Fruit fly (Drosophila melanogaster) whole organism, embryonic: ENCODE results near the gene CG14367.

Source experiments
- Abd-B ChIP-seq: fragments of 200-800 bp; sonication (Bioruptor generic); optimal IDR thresholded peaks from 2 replicates; lab custom pipeline; 2018; ENCODE audit warnings: missing biosample characterization, mild to moderate bottlenecking, missing genetic modification characterization, moderate library complexity
- B-H2 ChIP-seq: fragments of 200-800 bp; sonication (Bioruptor generic); optimal IDR thresholded peaks from 2 replicates; lab custom pipeline; 2018; ENCODE audit warnings: missing biosample characterization, mild to moderate bottlenecking, missing genetic modification characterization
- CG10565 ChIP-seq: fragments of 200-800 bp; sonication (Bioruptor generic); optimal IDR thresholded peaks from 3 replicates; lab custom pipeline; 2016; ENCODE audit warnings: missing biosample characterization, mild to moderate bottlenecking, missing genetic modification characterization
- CG10654 ChIP-seq: fragments of 200-800 bp; sonication (Bioruptor generic); optimal IDR thresholded peaks from 2 replicates; lab custom pipeline; 2016; ENCODE audit warnings: missing biosample characterization, missing genetic modification characterization
- CG11093 ChIP-seq: fragments of 200-800 bp; sonication (Bioruptor generic); IDR thresholded peaks from 3 replicates; pipeline ENCODE4 v1.3.6; 2022; ENCODE audit warnings: missing biosample characterization, missing genetic modification characterization
- CG11247 ChIP-seq: fragments of 200-800 bp; sonication (Bioruptor generic); IDR thresholded peaks from 2 replicates; pipeline ENCODE4 v1.3.6; 2022; ENCODE audit warnings: missing biosample characterization, missing genetic modification characterization
- CG12155 ChIP-seq: fragments of 200-800 bp; sonication (Bioruptor generic); optimal IDR thresholded peaks from 3 replicates; lab custom pipeline; 2016; ENCODE audit warnings: missing biosample characterization, missing genetic modification characterization
- CG12219 ChIP-seq: fragments of 200-800 bp; sonication (Bioruptor generic); optimal IDR thresholded peaks from 3 replicates; lab custom pipeline; 2018; ENCODE audit warnings: missing biosample characterization, mild to moderate bottlenecking, missing genetic modification characterization
- CG12942 ChIP-seq: fragments of 200-800 bp; sonication (Bioruptor generic); optimal IDR thresholded peaks from 3 replicates; lab custom pipeline; 2016; ENCODE audit warnings: missing biosample characterization, missing genetic modification characterization
- CG13624 ChIP-seq: fragments of 200-800 bp; sonication (Bioruptor generic); optimal IDR thresholded peaks from 2 replicates; lab custom pipeline; 2016; ENCODE audit warnings: missing biosample characterization, missing genetic modification characterization
- CG14860 ChIP-seq: fragments of 200-800 bp; sonication (Bioruptor generic); IDR thresholded peaks from 3 replicates; pipeline ENCODE4 v1.3.6; 2022; ENCODE audit warnings: missing biosample characterization, missing genetic modification characterization; ENCODE audit not compliant: partially characterized antibody
- CG1529 ChIP-seq: fragments of 200-800 bp; sonication (Bioruptor generic); optimal IDR thresholded peaks from 3 replicates; lab custom pipeline; 2018; ENCODE audit warnings: missing biosample characterization, missing genetic modification characterization
- CG17328 ChIP-seq: fragments of 200-800 bp; sonication (Bioruptor generic); IDR thresholded peaks from 2 replicates; pipeline ENCODE4 v1.3.6; 2022; ENCODE audit warnings: missing biosample characterization, missing genetic modification characterization
- CG17385 ChIP-seq: fragments of 200-800 bp; sonication (Bioruptor generic); optimal IDR thresholded peaks from 3 replicates; lab custom pipeline; 2018; ENCODE audit warnings: missing biosample characterization, mild to moderate bottlenecking, missing genetic modification characterization
- CG17612 ChIP-seq: fragments of 200-800 bp; sonication (Bioruptor generic); IDR thresholded peaks from 2 replicates; pipeline ENCODE4 v1.3.6; 2022; ENCODE audit warnings: missing biosample characterization, missing genetic modification characterization
- CG17829 ChIP-seq: fragments of 200-800 bp; optimal IDR thresholded peaks from 2 replicates; lab custom pipeline; 2019; ENCODE audit warnings: missing biosample characterization, mild to moderate bottlenecking, missing genetic modification characterization, moderate library complexity
- CG18262 ChIP-seq: fragments of 200-800 bp; optimal IDR thresholded peaks from 3 replicates; lab custom pipeline; 2019; ENCODE audit warnings: missing biosample characterization, mild to moderate bottlenecking, missing genetic modification characterization, moderate library complexity
- CG4360 ChIP-seq: fragments of 200-800 bp; sonication (Bioruptor generic); IDR thresholded peaks from 2 replicates; pipeline ENCODE4 v1.3.6; 2022; ENCODE audit warnings: missing biosample characterization, missing genetic modification characterization
- CG4424 ChIP-seq: fragments of 200-800 bp; sonication (Bioruptor generic); optimal IDR thresholded peaks from 3 replicates; lab custom pipeline; 2016; ENCODE audit warnings: missing biosample characterization, missing genetic modification characterization
- CG4730 ChIP-seq: fragments of 200-800 bp; sonication (Bioruptor generic); IDR thresholded peaks from 2 replicates; pipeline ENCODE4 v1.3.6; 2022; ENCODE audit warnings: missing biosample characterization, missing genetic modification characterization
- CG6765 ChIP-seq: fragments of 200-800 bp; sonication (Bioruptor generic); optimal IDR thresholded peaks from 3 replicates; lab custom pipeline; 2017; ENCODE audit warnings: missing biosample characterization, mild to moderate bottlenecking, missing genetic modification characterization
- CTCF ChIP-seq: fragments of 200-800 bp; sonication (Bioruptor generic); optimal IDR thresholded peaks from 2 replicates; lab custom pipeline; 2017; ENCODE audit warnings: missing biosample characterization, mild to moderate bottlenecking, missing genetic modification characterization, moderate library complexity
- Camta ChIP-seq: fragments of 200-800 bp; sonication (Bioruptor generic); optimal IDR thresholded peaks from 2 replicates; lab custom pipeline; 2016; ENCODE audit warnings: missing biosample characterization, missing genetic modification characterization
- Chrac-16 ChIP-seq: fragments of 200-800 bp; sonication (Bioruptor generic); optimal IDR thresholded peaks from 3 replicates; lab custom pipeline; 2016; ENCODE audit warnings: missing biosample characterization, missing genetic modification characterization
- Dbx ChIP-seq: fragments of 200-800 bp; sonication (Bioruptor generic); IDR thresholded peaks from 3 replicates; pipeline ENCODE4 v1.3.6; 2022; ENCODE audit warnings: missing biosample characterization, missing genetic modification characterization
- Dfd ChIP-seq, 2 experiments: fragments of >200 bp; optimal IDR thresholded peaks; 2 replicates each; lab custom pipeline; 2017; ENCODE audit warnings: missing biosample characterization in 2 of 2, missing genetic modification characterization in 2 of 2
- Elba2 ChIP-seq: fragments of 200-800 bp; sonication (Bioruptor generic); optimal IDR thresholded peaks from 3 replicates; lab custom pipeline; 2016; ENCODE audit warnings: missing biosample characterization, missing genetic modification characterization
- Ets65A ChIP-seq: fragments of 200-800 bp; sonication (Bioruptor generic); peaks from one replicate; lab custom pipeline; 2016; ENCODE audit warnings: missing biosample characterization, missing genetic modification characterization
- Kr ChIP-seq: fragments of 200-800 bp; sonication (Bioruptor generic); optimal IDR thresholded peaks from 2 replicates; lab custom pipeline; 2017; ENCODE audit warnings: missing biosample characterization, mild to moderate bottlenecking, missing genetic modification characterization
- Med ChIP-seq: fragments of 200-800 bp; sonication (Bioruptor generic); peaks from one replicate; lab custom pipeline; 2016; ENCODE audit warnings: missing biosample characterization, missing genetic modification characterization, mild to moderate bottlenecking, inconsistent platforms, moderate library complexity
- Ptx1 ChIP-seq: fragments of 200-800 bp; sonication (Bioruptor generic); IDR thresholded peaks from 2 replicates; pipeline ENCODE4 v1.3.6; 2022; ENCODE audit warnings: missing biosample characterization, missing genetic modification characterization
- amos ChIP-seq: fragments of 200-800 bp; sonication (Bioruptor generic); IDR thresholded peaks from 2 replicates; pipeline ENCODE4 v1.3.6; 2022; ENCODE audit warnings: missing biosample characterization, missing genetic modification characterization; ENCODE audit not compliant: partially characterized antibody
- ash1 ChIP-seq: fragments of 200-800 bp; sonication (Bioruptor generic); optimal IDR thresholded peaks from 2 replicates; lab custom pipeline; 2018; ENCODE audit warnings: missing biosample characterization, mild to moderate bottlenecking, missing genetic modification characterization
- bab2 ChIP-seq: fragments of 200-800 bp; sonication (Bioruptor generic); optimal IDR thresholded peaks from 2 replicates; lab custom pipeline; 2016; ENCODE audit warnings: missing biosample characterization, missing genetic modification characterization
- br ChIP-seq: fragments of >200 bp; optimal IDR thresholded peaks from 2 replicates; lab custom pipeline; 2017
- chinmo ChIP-seq: fragments of 200-800 bp; sonication (Bioruptor generic); IDR thresholded peaks from 4 replicates; pipeline ENCODE4 v1.3.6; 2022; ENCODE audit warnings: missing biosample characterization, missing genetic modification characterization; ENCODE audit not compliant: partially characterized antibody
- croc ChIP-seq: fragments of 200-800 bp; sonication (Bioruptor generic); conservative IDR thresholded peaks from 3 replicates; pipeline ENCODE4 v1.3.6; 2022; ENCODE audit warnings: missing biosample characterization, missing genetic modification characterization
- ftz-f1 ChIP-seq: fragments of 200-800 bp; sonication (Bioruptor generic); optimal IDR thresholded peaks from 2 replicates; lab custom pipeline; 2016; ENCODE audit warnings: missing biosample characterization, missing genetic modification characterization
- gcm2 ChIP-seq: fragments of 200-800 bp; sonication (Bioruptor generic); optimal IDR thresholded peaks from 2 replicates; lab custom pipeline; 2016; ENCODE audit warnings: missing biosample characterization, missing genetic modification characterization
- nom ChIP-seq: fragments of 200-800 bp; sonication (Bioruptor generic); optimal IDR thresholded peaks from 2 replicates; lab custom pipeline; 2017; ENCODE audit warnings: missing biosample characterization, missing genetic modification characterization, mild to moderate bottlenecking, moderate library complexity, missing genetic modification reagents
- onecut ChIP-seq: fragments of 200-800 bp; sonication (Bioruptor generic); IDR thresholded peaks from 2 replicates; pipeline ENCODE4 v1.3.6; 2022; ENCODE audit warnings: missing biosample characterization, missing genetic modification characterization
- sc ChIP-seq, 3 experiments: fragments of >200 bp in 2 of 3; fragments of 200-800 bp in 1 of 3; sonication (Bioruptor generic) in 1 of 3; optimal IDR thresholded peaks; 2 replicates in 2 of 3; 3 replicates in 1 of 3; lab custom pipeline; 2017; ENCODE audit warnings: mild to moderate bottlenecking in 1 of 3, missing biosample characterization in 1 of 3, missing genetic modification characterization in 1 of 3, missing genetic modification reagents in 1 of 3
- sima ChIP-seq: fragments of 200-800 bp; sonication (Bioruptor generic); optimal IDR thresholded peaks from 2 replicates; lab custom pipeline; 2016; ENCODE audit warnings: missing biosample characterization, missing genetic modification characterization
- so ChIP-seq: fragments of 200-800 bp; sonication (Bioruptor generic); IDR thresholded peaks from 3 replicates; pipeline ENCODE4 v1.3.6; 2022; ENCODE audit warnings: missing biosample characterization, missing genetic modification characterization
- stc ChIP-seq: fragments of 200-800 bp; sonication (Bioruptor generic); IDR thresholded peaks from 2 replicates; pipeline ENCODE4 v1.3.6; 2022; ENCODE audit warnings: missing biosample characterization, missing genetic modification characterization
- tll ChIP-seq, 2 experiments: fragments of 200-800 bp in 1 of 2; fragments of >200 bp in 1 of 2; sonication (Bioruptor generic) in 1 of 2; optimal IDR thresholded peaks; 2 replicates each; lab custom pipeline; 2017 to 2019; ENCODE audit warnings: missing biosample characterization in 2 of 2, missing genetic modification characterization in 2 of 2, mild to moderate bottlenecking in 1 of 2, moderate library complexity in 1 of 2
- trem ChIP-seq: fragments of 200-800 bp; optimal IDR thresholded peaks from 3 replicates; lab custom pipeline; 2019; ENCODE audit warnings: missing biosample characterization, mild to moderate bottlenecking, missing genetic modification characterization, moderate library complexity
- wek ChIP-seq: fragments of 200-800 bp; sonication (Bioruptor generic); optimal IDR thresholded peaks from 3 replicates; lab custom pipeline; 2018; ENCODE audit warnings: missing biosample characterization, mild to moderate bottlenecking, missing genetic modification characterization, moderate library complexity
- zen ChIP-seq: fragments of 200-800 bp; sonication (Bioruptor generic); optimal IDR thresholded peaks from 3 replicates; lab custom pipeline; 2018; ENCODE audit warnings: missing biosample characterization, mild to moderate bottlenecking, missing genetic modification characterization, moderate library complexity

The CG14367 gene

dm6 chr3R:13676137-13677086 is 17.4 kb upstream of the CG14367 start, which contains the start of the genes Lkb1 and CG9588 (continued):
- TF ChIP-seq Kr (GFP tag; lab: Kevin White, UChicago) (no peak), CG11093 (GFP tag; lab: Robert Waterston, UW) (peak; percentile 81; the same call in 2 of the 3 replicates), sima (GFP tag; lab: Kevin White, UChicago) (no peak), ftz-f1 (no peak), CG10654 (GFP tag; lab: Kevin White, UChicago) (peak; percentile 5), CG10565 (GFP tag; lab: Kevin White, UChicago) (no peak), CG17612 (GFP tag; lab: Robert Waterston, UW) (peak; percentile 47; the same call in 1 of the 2 replicates), wek (GFP tag; lab: Kevin White, UChicago) (no peak), gcm2 (GFP tag; lab: Kevin White, UChicago) (no peak), Dfd (GFP tag; optimal IDR thresholded peaks at IDR 0.05; lab: Kevin White, UChicago) (no peak), CG17829 (tag; lab: Kevin White, UChicago) (no peak), croc (no peak; the same call in 2 of the 3 replicates), CG12942 (peak; percentile 57), CG17328 (GFP tag; lab: Robert Waterston, UW) (peak; percentile 83), CG13624 (GFP tag; lab: Kevin White, UChicago) (peak; percentile 45), nom (peak; percentile 40), Med (peak; percentile 93), CG11247 (GFP tag; lab: Robert Waterston, UW) (peak; percentile 64; the same call in 1 of the 2 replicates), CG6765 (GFP tag; lab: Kevin White, UChicago) (no peak), Abd-B (peak; percentile 55), stc (no peak), chinmo (no peak), Ets65A (GFP tag; lab: Kevin White, UChicago) (peak; percentile 94), CG1529 (GFP tag; lab: Kevin White, UChicago) (no peak), Camta (GFP tag; lab: Kevin White, UChicago) (peak; percentile 12), ash1 (GFP tag; lab: Kevin White, UChicago) (no peak), CG4360 (GFP tag; lab: Robert Waterston, UW) (peak; percentile 95), onecut (GFP tag; lab: Robert Waterston, UW) (no peak), br (lab: Kevin White, UChicago) (no peak), so (peak; percentile 72; the same call in 2 of the 3 replicates), zen (tag; lab: Kevin White, UChicago) (peak; percentile 5), CG4730 (GFP tag; lab: Robert Waterston, UW) (peak; percentile 60), Dbx (GFP tag; lab: Robert Waterston, UW) (peak; percentile 74), amos (GFP tag; lab: Robert Waterston, UW) (peak; percentile 23; the same call in 1 of the 2 replicates), CTCF (peak; percentile 71), CG14860 (GFP tag; lab: Robert Waterston, UW) (no peak), B-H2 (GFP tag; lab: Kevin White, UChicago) (no peak), CG18262 (tag; lab: Kevin White, UChicago) (peak; percentile 20), sc (optimal IDR thresholded peaks at IDR 0.05; lab: Kevin White, UChicago) (no peak), sc (GFP tag; optimal IDR thresholded peaks at IDR 0.05; lab: Kevin White, UChicago) (no peak), CG12219 (GFP tag; lab: Kevin White, UChicago) (peak; percentile 18), Ptx1 (GFP tag; lab: Robert Waterston, UW) (peak; percentile 83), trem (tag; lab: Kevin White, UChicago) (peak; percentile 58), bab2 (peak; percentile 55), CG12155 (peak; percentile 2), Chrac-16 (GFP tag; lab: Kevin White, UChicago) (peak; percentile 51), CG17385 (GFP tag; lab: Kevin White, UChicago) (no peak), tll (GFP tag; optimal IDR thresholded peaks at IDR 0.05; lab: Kevin White, UChicago) (no peak), CG4424 (GFP tag; lab: Kevin White, UChicago) (no peak), Elba2 (GFP tag; lab: Kevin White, UChicago) (no peak)
